Worm (Caenorhabditis elegans): ENCODE measurements around the gene Y53G8AM.6.

ce11 chrIII:3306322-3306721 lies 46.7 kb upstream of the Y53G8AM.6 start:
- TF ChIP-seq ztf-29 (GFP tag; IDR thresholded peaks at IDR 0.05) (no peak), klf-2 (GFP tag; conservative IDR thresholded peaks at IDR 0.05) (no peak), cog-1 (tag; optimal IDR thresholded peaks at IDR 0.05) (no peak)

All from whole organism, midembryonic.